Fruit fly (Drosophila melanogaster): ENCODE measurements around the gene Polr2H.

The Polr2H gene

DNA sequence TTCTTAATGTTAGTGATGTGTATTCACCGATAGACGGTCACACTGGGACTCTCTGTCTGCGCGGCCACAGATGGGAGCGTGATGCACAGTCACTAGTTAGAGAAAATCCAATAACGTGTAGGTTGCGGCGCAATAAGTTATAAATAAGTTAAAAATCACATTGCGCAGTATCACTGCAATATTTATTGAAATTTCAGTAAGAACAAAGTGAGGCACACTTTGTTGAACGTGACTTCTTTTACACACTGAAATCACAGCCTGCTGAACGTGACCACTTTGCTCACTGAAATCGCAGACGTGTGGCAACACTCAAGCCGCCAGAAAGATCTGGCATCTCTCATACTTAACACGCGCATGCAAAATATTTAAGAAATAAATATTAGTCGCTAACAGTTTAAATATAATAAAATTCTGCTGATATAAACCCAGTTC, at the start of gene Polr2H, which contains the start of gene CG11247:
Gene Polr2H (plus strand): TSS at position 317 of the 432 bp plus-strand sequence.
Gene CG11247 (minus strand): TSS at position 191 of the 432 bp plus-strand sequence.
- TF ChIP-seq ap (GFP tag; IDR thresholded peaks at IDR 0.05) (peak; percentile 77), Sox102F (GFP tag; optimal IDR thresholded peaks at IDR 0.05) (peak; percentile 89), BtbVII (GFP tag; optimal IDR thresholded peaks at IDR 0.05) (peak; percentile 17), nerfin-1 (tag; optimal IDR thresholded peaks at IDR 0.05) (peak; percentile 78), Bteb2 (GFP tag; optimal IDR thresholded peaks at IDR 0.05) (peak; percentile 80), CG17385 (GFP tag; optimal IDR thresholded peaks at IDR 0.05) (peak; percentile 49), cad (GFP tag; optimal IDR thresholded peaks at IDR 0.05) (no peak), CG14710 (tag; optimal IDR thresholded peaks at IDR 0.05) (peak; percentile 97), p53 (GFP tag; optimal IDR thresholded peaks at IDR 0.05) (peak; percentile 87), inv (GFP tag; IDR thresholded peaks at IDR 0.05; ENCODE audit: partially characterized antibody) (peak; percentile 76), nerfin-2 (GFP tag; IDR thresholded peaks at IDR 0.05; ENCODE audit: partially characterized antibody) (peak; percentile 60), z (GFP tag; IDR thresholded peaks at IDR 0.05) (0 out of 3 replicates have a peak, but pooled peaks have one; percentile 34), CG32772 (GFP tag; IDR thresholded peaks at IDR 0.05) (peak; percentile 92), hb (GFP tag; IDR thresholded peaks at IDR 0.05; ENCODE audit: partially characterized antibody) (peak; percentile 67; the same call in 2 of the 3 replicates), aop (GFP tag; IDR thresholded peaks at IDR 0.05) (peak; percentile 11; the same call in 1 of the 2 replicates), twi (tag; optimal IDR thresholded peaks at IDR 0.05) (peak; percentile 83), CG17361 (GFP tag; IDR thresholded peaks at IDR 0.05) (peak; percentile 93), NC2α (GFP tag; optimal IDR thresholded peaks at IDR 0.05) (peak; percentile 77), Aef1 (GFP tag; IDR thresholded peaks at IDR 0.05) (peak; percentile 95), Lpt (GFP tag; optimal IDR thresholded peaks at IDR 0.05) (no peak), CG10462 (GFP tag; optimal IDR thresholded peaks at IDR 0.05) (peak; percentile 83), lmd (GFP tag; IDR thresholded peaks at IDR 0.05) (peak; percentile 94), CG34224 (GFP tag; IDR thresholded peaks at IDR 0.05; ENCODE audit: partially characterized antibody) (peak; percentile 58), ase (GFP tag; IDR thresholded peaks at IDR 0.05) (peak; percentile 92), CG8765 (GFP tag; IDR thresholded peaks at IDR 0.05) (peak; percentile 89), odd (GFP tag; optimal IDR thresholded peaks at IDR 0.05) (peak; percentile 29), vvl (GFP tag; IDR thresholded peaks at IDR 0.05) (peak; percentile 89), CG31441 (GFP tag; IDR thresholded peaks at IDR 0.05) (peak; percentile 100), CG10565 (GFP tag; optimal IDR thresholded peaks at IDR 0.05) (peak; percentile 76), so (GFP tag; IDR thresholded peaks at IDR 0.05) (peak; percentile 85), gfzf (GFP tag; optimal IDR thresholded peaks at IDR 0.05) (peak; percentile 60), CG13775 (GFP tag; optimal IDR thresholded peaks at IDR 0.05) (peak; percentile 93), en (GFP tag; optimal IDR thresholded peaks at IDR 0.05) (peak; percentile 80), CG7745 (tag; optimal IDR thresholded peaks at IDR 0.05) (no peak), CG8924 (tag; optimal IDR thresholded peaks at IDR 0.05) (peak; percentile 83), Dp (GFP tag; optimal IDR thresholded peaks at IDR 0.05) (peak; percentile 15), grau (tag; optimal IDR thresholded peaks at IDR 0.05) (peak; percentile 86), wdn (GFP tag; IDR thresholded peaks at IDR 0.05) (peak; percentile 86), Oli (tag; optimal IDR thresholded peaks at IDR 0.05) (peak; percentile 78), CG30403 (GFP tag; optimal IDR thresholded peaks at IDR 0.05) (peak; percentile 97), Hmr (GFP tag; optimal IDR thresholded peaks at IDR 0.05) (peak; percentile 83), phol (tag; optimal IDR thresholded peaks at IDR 0.05) (peak; percentile 94), ERR (GFP tag; optimal IDR thresholded peaks at IDR 0.05) (peak; percentile 79), zfh2 (GFP tag; optimal IDR thresholded peaks at IDR 0.05) (peak; percentile 97), CG9609 (GFP tag; optimal IDR thresholded peaks at IDR 0.05) (peak; percentile 97), bbx (GFP tag; IDR thresholded peaks at IDR 0.05; ENCODE audit: partially characterized antibody) (peak; percentile 42; the same call in 1 of the 2 replicates), CG3281 (GFP tag; optimal IDR thresholded peaks at IDR 0.05) (peak; percentile 82), mirr (GFP tag; optimal IDR thresholded peaks at IDR 0.05) (peak; percentile 47), CG17568 (GFP tag; optimal IDR thresholded peaks at IDR 0.05) (no peak), hkb (optimal IDR thresholded peaks at IDR 0.05) (peak; percentile 73), hkb (GFP tag; IDR thresholded peaks at IDR 0.05) (peak; percentile 76)

Measured in whole organism, embryonic.